Fruit fly (Drosophila melanogaster) ovary, adult (tissue): ENCODE data around the gene CG14841.

ENCODE experiments used
- CG17801 ChIP-seq: fragments of 200-800 bp; optimal IDR thresholded peaks from 2 replicates; lab custom pipeline; 2019; ENCODE audit warnings: missing biosample characterization, mild to moderate bottlenecking, missing genetic modification characterization, moderate library complexity; ENCODE audit not compliant: partially characterized antibody

The CG14841 gene

dm6 chr3R:14277894-14278522 lies 15.8 kb upstream of the CG14841 start:
- peak; percentile 47 for TF ChIP-seq CG17801 (GFP tag; lab: Kevin White, UChicago)

DNA sequence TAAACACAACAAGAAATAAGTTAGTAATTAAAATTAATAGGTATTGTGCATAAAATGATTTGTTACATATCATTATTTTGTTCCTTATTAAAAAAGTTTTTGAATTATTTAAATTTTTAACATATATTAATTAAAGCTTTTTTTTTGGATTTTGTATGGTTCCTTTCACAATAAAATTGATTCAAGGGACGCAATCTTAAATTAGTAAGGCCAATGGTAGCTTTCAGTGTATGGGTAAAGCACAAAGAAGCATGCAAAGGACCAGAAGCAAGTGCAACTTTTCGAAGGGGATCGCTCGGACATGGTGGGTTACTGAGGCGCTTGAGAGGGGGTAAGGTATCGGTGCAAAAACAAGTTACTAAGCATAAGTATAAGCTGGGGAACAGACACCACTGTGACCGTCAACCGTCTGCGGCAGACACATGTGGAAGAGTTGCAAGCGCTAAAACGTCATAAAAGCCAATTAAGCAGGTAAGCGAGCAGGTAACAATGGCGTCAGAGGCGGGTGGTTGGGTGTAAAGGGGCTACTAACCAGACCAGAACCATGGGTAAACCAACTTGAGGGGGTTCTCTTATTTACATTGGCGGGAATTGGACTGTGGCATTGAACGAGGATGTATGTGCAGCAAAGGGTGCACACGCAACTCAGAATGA lies 13.4 kb upstream of the CG14841 start:
- TF ChIP-seq CG17801 (GFP tag; lab: Kevin White, UChicago) = no peak

dm6 chr3R:14261113-14261512 lies 1.1 kb downstream of the CG14841 start, which contains the start of gene CG14840:
CG14840 (minus strand) TSS chr3R:14261213.
- TF ChIP-seq CG17801 (GFP tag; lab: Kevin White, UChicago) = no peak

DNA sequence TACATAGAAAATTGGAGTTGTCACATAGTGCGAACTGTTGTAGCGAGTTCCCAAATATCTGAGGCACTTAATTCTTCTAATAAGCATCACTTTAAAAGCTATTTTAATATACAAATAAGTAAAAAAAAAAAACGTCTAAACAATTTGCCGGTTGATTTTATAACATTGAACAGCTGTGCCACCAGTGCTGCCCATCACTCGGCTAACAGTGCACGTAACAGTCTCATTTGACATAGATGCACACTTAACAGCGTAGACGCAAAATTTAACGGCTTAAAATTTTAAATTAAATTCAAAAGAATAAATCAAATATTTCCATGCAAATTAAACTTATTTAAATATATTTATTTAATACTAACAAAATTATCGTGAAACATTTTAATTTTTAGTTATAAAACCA lies 2.4 kb downstream of the CG14841 start, which contains the start of gene MetRS-m:
Gene MetRS-m (minus strand): TSS at position 171 of the 400 bp plus-strand sequence.
- no peak for TF ChIP-seq CG17801 (GFP tag; lab: Kevin White, UChicago)

DNA sequence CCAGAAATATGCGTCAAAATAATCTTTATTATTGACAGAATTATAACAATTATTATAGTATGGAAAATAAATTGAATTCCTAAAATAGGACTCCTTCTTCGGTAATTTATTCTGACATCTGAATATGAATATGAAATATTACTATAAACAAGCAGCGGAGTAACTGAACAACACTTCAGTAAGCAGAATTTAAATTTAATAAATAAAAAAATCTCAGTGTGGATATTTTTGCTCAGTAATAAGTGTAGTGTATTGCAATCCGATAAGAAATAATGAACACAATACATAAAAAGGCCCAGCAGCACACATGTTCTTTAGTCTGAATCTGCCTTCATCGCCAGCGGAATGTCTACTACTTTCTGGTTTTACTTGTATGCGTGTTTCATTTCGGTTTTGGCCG lies 6.4 kb downstream of the CG14841 start, which contains the start of gene CG43179:
Gene CG43179 (plus strand): TSS at position 301 of the 400 bp plus-strand sequence.
- no peak for TF ChIP-seq CG17801 (GFP tag; lab: Kevin White, UChicago)

DNA sequence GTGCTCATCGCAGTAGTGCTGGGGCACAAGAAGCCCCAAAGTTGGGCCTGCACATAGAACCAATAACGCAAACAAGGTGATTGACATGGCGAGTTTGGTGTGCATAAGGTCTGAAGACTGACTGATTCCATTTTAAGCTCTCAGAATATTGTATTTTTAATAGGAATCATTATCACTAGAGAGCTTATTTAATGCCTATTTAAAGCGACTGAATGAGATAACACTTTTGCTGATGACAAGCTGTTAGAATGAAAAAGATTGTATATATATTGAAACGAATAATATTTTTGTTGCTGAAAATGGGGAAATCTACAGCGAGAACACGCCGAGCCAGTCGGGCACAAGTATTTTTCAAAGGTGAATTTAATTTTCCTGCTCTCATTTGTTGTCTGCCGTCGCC lies 16.8 kb downstream of the CG14841 start, which contains the start of gene CG9616:
Gene CG9616 (minus strand): TSS at position 101 of the 400 bp plus-strand sequence.
- no peak for TF ChIP-seq CG17801 (GFP tag; lab: Kevin White, UChicago)

- TF ChIP-seq CG17801 (GFP tag; lab: Kevin White, UChicago) = no peak
Measured at dm6 chr3R:14244577-14244976, 17.6 kb downstream of the CG14841 start, which contains the start of gene CG43291. CG43291 (minus strand) TSS chr3R:14244677.

- TF ChIP-seq CG17801 (GFP tag; lab: Kevin White, UChicago) = no peak
Measured at dm6 chr3R:14229045-14229444, 33.2 kb downstream of the CG14841 start, which contains the start of gene CG9624. CG9624 (minus strand) TSS chr3R:14229145.

DNA sequence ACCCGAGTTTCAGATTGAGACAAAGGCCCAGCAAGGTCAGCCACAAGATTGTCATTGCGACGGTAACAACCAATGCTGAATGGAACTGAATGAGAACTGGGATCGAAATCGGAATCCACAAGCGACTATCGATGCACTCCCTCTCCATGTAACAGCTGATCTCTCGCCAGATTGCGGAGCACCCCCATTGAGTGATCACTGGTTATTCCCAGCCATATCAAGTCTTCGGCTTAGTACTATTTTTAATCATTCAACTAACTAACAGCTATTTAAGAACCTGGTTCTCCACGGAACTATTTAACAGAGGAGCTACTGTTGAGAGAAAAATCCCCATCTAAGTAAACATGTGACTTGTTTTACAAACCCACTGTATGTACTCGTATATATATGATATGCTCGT lies 35.6 kb downstream of the CG14841 start, which contains the start of gene CG9631:
Gene CG9631 (minus strand): TSS at position 101 of the 400 bp plus-strand sequence.
- no peak for TF ChIP-seq CG17801 (GFP tag; lab: Kevin White, UChicago)

dm6 chr3R:14224105-14224574 lies 38.1 kb downstream of the CG14841 start, which contains the start of gene Sp212:
Sp212 (minus strand) TSS chr3R:14224155.
- no peak for TF ChIP-seq CG17801 (GFP tag; lab: Kevin White, UChicago)

DNA sequence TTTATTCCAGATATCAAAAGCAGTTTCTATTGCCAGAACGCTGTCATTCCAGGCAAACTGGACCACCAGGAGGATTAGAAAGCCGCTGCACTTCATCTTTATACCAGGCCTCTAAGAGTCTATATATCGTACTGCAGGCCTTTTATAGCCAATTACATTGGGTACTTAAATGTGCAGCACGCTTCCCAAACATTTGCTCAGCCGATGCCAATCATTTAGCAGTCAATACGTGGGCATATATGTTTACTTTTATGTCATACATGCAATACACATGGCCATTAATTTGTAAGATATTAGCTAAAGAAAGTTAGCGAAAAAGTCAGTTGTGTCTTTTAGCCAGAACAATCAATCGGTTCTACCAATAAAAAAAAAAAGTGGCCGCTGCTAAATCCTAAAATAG lies 40.7 kb downstream of the CG14841 start, which contains the start of gene CG33109:
Gene CG33109 (minus strand): TSS at position 101 of the 400 bp plus-strand sequence.
- no peak for TF ChIP-seq CG17801 (GFP tag; lab: Kevin White, UChicago)

DNA sequence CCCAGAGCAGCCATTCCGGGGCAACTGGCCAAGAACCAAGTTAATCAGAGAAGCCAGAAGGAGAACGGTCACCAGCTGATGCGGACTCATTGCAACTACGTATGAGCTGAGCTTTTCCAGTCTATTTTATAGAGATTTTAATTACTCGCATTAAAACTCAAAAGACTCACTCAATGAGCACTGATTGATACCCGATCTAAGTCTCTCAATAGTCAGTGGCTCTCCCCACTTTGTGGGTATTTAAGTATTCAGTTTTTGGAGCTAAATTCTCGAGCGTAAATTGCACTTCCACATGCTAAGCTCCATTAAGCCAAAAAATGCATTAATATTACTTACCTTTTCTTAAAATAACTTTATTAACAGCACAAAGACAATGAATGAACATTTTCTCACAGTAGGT lies 42.1 kb downstream of the CG14841 start, which contains the start of gene CG31326:
Gene CG31326 (minus strand): TSS at position 101 of the 400 bp plus-strand sequence.
- no peak for TF ChIP-seq CG17801 (GFP tag; lab: Kevin White, UChicago)

dm6 chr3R:14217839-14218238 lies 44.4 kb downstream of the CG14841 start, which contains the start of gene CG9649:
CG9649 (minus strand) TSS chr3R:14217882.
- no peak for TF ChIP-seq CG17801 (GFP tag; lab: Kevin White, UChicago)

DNA sequence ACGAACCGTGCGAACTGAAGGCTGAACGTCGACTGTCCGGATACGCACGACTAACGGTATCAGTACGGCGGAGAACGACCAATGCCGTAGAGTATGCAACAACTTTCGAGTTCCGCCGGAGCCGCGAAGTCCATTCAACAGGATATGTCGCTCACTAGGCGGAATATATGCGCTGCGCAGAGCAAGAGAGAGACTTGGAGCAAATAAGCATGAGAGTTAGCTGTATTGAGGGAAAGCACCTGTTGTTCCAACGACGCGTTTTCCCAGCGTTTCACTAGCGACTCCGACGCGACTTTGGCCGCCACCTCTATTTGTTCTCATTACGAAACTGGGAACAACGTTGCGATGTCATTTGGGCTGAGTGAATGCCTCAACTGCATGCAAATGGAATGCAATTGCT lies 47.4 kb downstream of the CG14841 start, which contains the start of gene Dop1R1:
Gene Dop1R1 (minus strand): TSS at position 35 of the 400 bp plus-strand sequence.
- TF ChIP-seq CG17801 (GFP tag; lab: Kevin White, UChicago) = no peak
